Worm (Caenorhabditis elegans) whole organism, L2 larva: Measurements from ENCODE around the gene F08F1.3.

Source experiments
- F13H6.1 ChIP-seq: sonication (generic microtip); optimal IDR thresholded peaks from 2 replicates; lab custom pipeline; 2016; ENCODE audit warnings: missing genetic modification characterization, missing compliant biosample characterization
- R02D3.7 ChIP-seq: fragments of 150-350 bp; optimal IDR thresholded peaks from 2 replicates; lab custom pipeline; 2014; ENCODE audit warnings: missing biosample characterization, missing genetic modification characterization
- Y55F3AM.14 ChIP-seq: fragments of 200-800 bp; sonication (Bioruptor generic); optimal IDR thresholded peaks from 2 replicates; lab custom pipeline; 2018; ENCODE audit warnings: mild to moderate bottlenecking, missing genetic modification characterization, missing compliant biosample characterization
- ZK546.5 ChIP-seq: sonication (generic microtip); optimal IDR thresholded peaks from 2 replicates; lab custom pipeline; 2017; ENCODE audit warnings: missing biosample characterization, missing genetic modification characterization
- alr-1 ChIP-seq: fragments of 150-350 bp; optimal IDR thresholded peaks from 2 replicates; lab custom pipeline; 2014; ENCODE audit warnings: missing biosample characterization, missing genetic modification characterization
- aly-2 ChIP-seq: fragments of 150-350 bp; optimal IDR thresholded peaks from 2 replicates; lab custom pipeline; 2014; ENCODE audit warnings: missing biosample characterization, missing genetic modification characterization
- ama-1 ChIP-seq: fragments of 150-350 bp; optimal IDR thresholded peaks from 2 replicates; lab custom pipeline; 2018; ENCODE audit warnings: inconsistent platforms
- blmp-1 ChIP-seq: sonication (generic microtip); optimal IDR thresholded peaks from 2 replicates; lab custom pipeline; 2017; ENCODE audit warnings: missing genetic modification characterization, mild to moderate bottlenecking, missing compliant biosample characterization, antibody characterized with exemption, moderate library complexity; ENCODE audit not compliant: insufficient read depth
- ceh-16 ChIP-seq: fragments of 150-350 bp; optimal IDR thresholded peaks from 2 replicates; lab custom pipeline; 2014; ENCODE audit warnings: missing biosample characterization, missing genetic modification characterization
- ceh-82 ChIP-seq: fragments of 150-350 bp; optimal IDR thresholded peaks from 2 replicates; lab custom pipeline; 2014; ENCODE audit warnings: missing biosample characterization, missing genetic modification characterization
- crh-2 ChIP-seq: sonication (generic microtip); optimal IDR thresholded peaks from 2 replicates; lab custom pipeline; 2017; ENCODE audit warnings: missing biosample characterization, missing genetic modification characterization
- dmd-4 ChIP-seq: sonication (generic microtip); optimal IDR thresholded peaks from 2 replicates; lab custom pipeline; 2017; ENCODE audit warnings: missing biosample characterization, missing genetic modification characterization
- egl-27 ChIP-seq: sonication (generic microtip); optimal IDR thresholded peaks from 3 replicates; lab custom pipeline; 2017; ENCODE audit warnings: missing biosample characterization, missing genetic modification reagents, missing genetic modification characterization
- elt-1 ChIP-seq: fragments of 150-350 bp; optimal IDR thresholded peaks from 2 replicates; lab custom pipeline; 2014; ENCODE audit warnings: missing biosample characterization, missing genetic modification characterization
- elt-3 ChIP-seq: sonication (generic microtip); optimal IDR thresholded peaks from 2 replicates; lab custom pipeline; 2017; ENCODE audit warnings: missing biosample characterization, missing genetic modification characterization
- fos-1 ChIP-seq: fragments of 150-350 bp; optimal IDR thresholded peaks from 2 replicates; lab custom pipeline; 2014; ENCODE audit warnings: missing biosample characterization, missing genetic modification characterization
- gmeb-1 ChIP-seq: fragments of 150-350 bp; optimal IDR thresholded peaks from 2 replicates; lab custom pipeline; 2014; ENCODE audit warnings: missing biosample characterization, missing genetic modification characterization
- lin-11 ChIP-seq: fragments of 150-350 bp; sonication (generic microtip); optimal IDR thresholded peaks from 2 replicates; lab custom pipeline; 2014; ENCODE audit warnings: missing biosample characterization, missing genetic modification characterization, inconsistent platforms, mixed read lengths
- lin-39 ChIP-seq: fragments of 150-350 bp; optimal IDR thresholded peaks from 2 replicates; lab custom pipeline; 2014; ENCODE audit warnings: missing biosample characterization, missing genetic modification reagents, missing genetic modification characterization
- lsy-2 ChIP-seq, 2 experiments: fragments of 150-350 bp in 1 of 2; sonication (generic microtip) in 1 of 2; optimal IDR thresholded peaks; 2 replicates each; lab custom pipeline; 2014 to 2017; ENCODE audit warnings: missing biosample characterization in 2 of 2, missing genetic modification characterization in 2 of 2
- mab-5 ChIP-seq: fragments of 150-350 bp; optimal IDR thresholded peaks from 2 replicates; lab custom pipeline; 2014; ENCODE audit warnings: missing biosample characterization, missing genetic modification characterization
- mdl-1 ChIP-seq, 2 experiments: fragments of 150-350 bp in 1 of 2; sonication (generic microtip) in 1 of 2; optimal IDR thresholded peaks; 2 replicates each; lab custom pipeline; 2017; ENCODE audit warnings: missing biosample characterization in 2 of 2, missing genetic modification characterization in 2 of 2
- nhr-10 ChIP-seq: sonication (generic microtip); optimal IDR thresholded peaks from 2 replicates; lab custom pipeline; 2017; ENCODE audit warnings: missing biosample characterization, missing genetic modification characterization
- nhr-11 ChIP-seq: fragments of 150-350 bp; optimal IDR thresholded peaks from 2 replicates; lab custom pipeline; 2014; ENCODE audit warnings: missing biosample characterization, missing genetic modification characterization
- nhr-12 ChIP-seq: fragments of 150-350 bp; optimal IDR thresholded peaks from 2 replicates; lab custom pipeline; 2014; ENCODE audit warnings: missing biosample characterization, missing genetic modification characterization
- nhr-129 ChIP-seq: fragments of 150-350 bp; optimal IDR thresholded peaks from 2 replicates; lab custom pipeline; 2014; ENCODE audit warnings: missing biosample characterization, missing genetic modification characterization
- nhr-21 ChIP-seq: fragments of 150-350 bp; optimal IDR thresholded peaks from 2 replicates; lab custom pipeline; 2014; ENCODE audit warnings: missing biosample characterization, missing genetic modification characterization
- nhr-23 ChIP-seq: fragments of 150-350 bp; optimal IDR thresholded peaks from 2 replicates; lab custom pipeline; 2014; ENCODE audit warnings: missing biosample characterization, missing genetic modification reagents, missing genetic modification characterization
- nhr-237 ChIP-seq: fragments of 150-350 bp; optimal IDR thresholded peaks from 2 replicates; lab custom pipeline; 2014; ENCODE audit warnings: missing biosample characterization, missing genetic modification characterization
- nhr-25 ChIP-seq: fragments of 150-350 bp; sonication (generic microtip); optimal IDR thresholded peaks from 3 replicates; lab custom pipeline; 2014; ENCODE audit warnings: missing biosample characterization, missing genetic modification characterization
- nhr-6 ChIP-seq: fragments of 150-350 bp; optimal IDR thresholded peaks from 2 replicates; lab custom pipeline; 2014; ENCODE audit warnings: missing biosample characterization, missing genetic modification characterization
- nhr-77 ChIP-seq: fragments of 150-350 bp; optimal IDR thresholded peaks from 2 replicates; lab custom pipeline; 2014; ENCODE audit warnings: missing biosample characterization, missing genetic modification characterization
- peb-1 ChIP-seq: fragments of 150-350 bp; optimal IDR thresholded peaks from 2 replicates; lab custom pipeline; 2014; ENCODE audit warnings: missing biosample characterization, missing genetic modification characterization
- sem-4 ChIP-seq: fragments of 150-350 bp; optimal IDR thresholded peaks from 2 replicates; lab custom pipeline; 2014; ENCODE audit warnings: missing biosample characterization, missing genetic modification reagents, missing genetic modification characterization
- skn-1 ChIP-seq: sonication (generic microtip); optimal IDR thresholded peaks from 2 replicates; lab custom pipeline; 2017; ENCODE audit warnings: missing biosample characterization, missing genetic modification characterization
- sma-3 ChIP-seq: sonication (generic microtip); optimal IDR thresholded peaks from 2 replicates; lab custom pipeline; 2016; ENCODE audit warnings: missing genetic modification reagents, missing genetic modification characterization, missing compliant biosample characterization
- sma-9 ChIP-seq, 2 experiments: fragments of 150-350 bp in 1 of 2; sonication (generic microtip) in 1 of 2; optimal IDR thresholded peaks; 2 replicates each; lab custom pipeline; 2014 to 2016; ENCODE audit warnings: missing genetic modification characterization in 2 of 2, mild to moderate bottlenecking in 1 of 2, missing biosample characterization in 1 of 2, missing compliant biosample characterization in 1 of 2, missing genetic modification reagents in 1 of 2, moderate library complexity in 1 of 2
- snpc-4 ChIP-seq: fragments of 150-350 bp; optimal IDR thresholded peaks from 2 replicates; lab custom pipeline; 2014; ENCODE audit warnings: missing biosample characterization, missing genetic modification characterization
- unc-39 ChIP-seq: fragments of 150-350 bp; optimal IDR thresholded peaks from 2 replicates; lab custom pipeline; 2014; ENCODE audit warnings: missing biosample characterization, missing genetic modification characterization
- unc-55 ChIP-seq: fragments of 150-350 bp; sonication (generic microtip); optimal IDR thresholded peaks from 3 replicates; lab custom pipeline; 2014; ENCODE audit warnings: missing biosample characterization, missing genetic modification reagents, missing genetic modification characterization
- zag-1 ChIP-seq: fragments of 150-350 bp; optimal IDR thresholded peaks from 2 replicates; lab custom pipeline; 2014; ENCODE audit warnings: missing biosample characterization, missing genetic modification characterization
- ztf-1 ChIP-seq: fragments of 200-800 bp; sonication (Bioruptor generic); conservative IDR thresholded peaks from 2 replicates; pipeline ENCODE4 v1.3.6; 2022; ENCODE audit warnings: missing genetic modification characterization, missing compliant biosample characterization
- ztf-11 ChIP-seq: sonication (generic microtip); optimal IDR thresholded peaks from 2 replicates; lab custom pipeline; 2017; ENCODE audit warnings: missing biosample characterization, missing genetic modification characterization
- ztf-4 ChIP-seq: fragments of 150-350 bp; optimal IDR thresholded peaks from 2 replicates; lab custom pipeline; 2014; ENCODE audit warnings: missing biosample characterization, missing genetic modification characterization

Gene F08F1.3

DNA sequence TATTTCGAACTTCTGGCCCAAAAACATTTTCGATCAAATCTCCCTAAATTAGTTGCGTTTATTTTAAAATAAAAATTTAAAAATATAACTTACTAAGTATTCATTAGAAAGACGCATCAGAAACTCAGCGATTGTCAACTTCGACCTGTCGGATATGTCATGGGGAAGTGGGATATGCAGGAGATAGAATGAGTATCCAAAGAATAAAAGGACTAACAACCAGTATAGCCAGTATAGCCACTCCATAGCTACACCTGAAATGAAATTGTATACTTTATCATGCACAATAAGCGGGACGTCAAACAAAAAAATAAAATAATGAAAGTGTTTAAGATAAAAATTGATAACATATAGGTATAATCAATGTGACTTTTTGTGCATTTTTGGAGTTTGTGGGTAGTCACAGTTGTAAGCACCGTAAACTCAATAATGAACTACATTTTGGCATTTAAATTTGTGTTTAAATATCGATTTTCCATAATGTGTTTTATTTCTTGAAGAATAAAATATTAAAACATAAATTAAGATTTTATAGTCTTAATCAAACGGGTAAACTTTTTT lies 34.5 kb downstream of the F08F1.3 start, which contains the start of gene F16F9.4:
TSS of gene F16F9.4 (minus strand) at position 276 of the 561 bp plus-strand sequence.
- no peak for TF ChIP-seq ceh-16 (tag; lab: Kevin White, UChicago)
- TF ChIP-seq fos-1 (tag; lab: Kevin White, UChicago), result peak; percentile 29
- no peak for TF ChIP-seq blmp-1

DNA sequence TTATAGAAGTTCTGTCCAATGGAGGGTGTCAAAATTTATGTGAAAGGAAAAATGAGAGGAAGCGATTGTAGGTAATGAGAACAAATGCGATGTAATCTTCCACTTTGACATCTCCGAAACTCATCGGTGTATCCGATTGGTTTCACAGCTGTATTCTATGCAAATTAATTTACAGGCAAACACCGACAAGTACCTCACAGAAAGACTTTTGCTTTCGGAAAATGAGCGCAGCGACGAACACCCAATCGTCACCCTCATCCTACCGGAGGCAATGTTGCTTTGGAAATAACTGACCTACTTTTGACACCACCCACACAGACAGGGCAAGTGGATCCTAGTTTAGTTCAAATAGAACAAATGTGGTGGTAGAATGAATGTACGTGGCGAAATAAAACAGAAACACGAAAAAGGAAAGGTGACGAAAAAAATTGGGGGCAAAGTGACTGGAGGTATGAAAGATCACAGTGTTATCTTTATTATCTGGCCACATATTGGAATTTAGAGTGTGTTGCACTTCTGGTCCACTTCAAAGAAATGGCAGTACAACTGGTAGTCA lies 35.3 kb downstream of the F08F1.3 start:
- TF ChIP-seq elt-1 (peak; percentile 15), nhr-21 (no peak), ztf-4 (tag; lab: Kevin White, UChicago) (no peak), unc-55 (no peak)
- TF ChIP-seq, all 48 proteins: peak for 1

- TF ChIP-seq sma-3 (GFP tag; lab: Kevin White, UChicago) (peak; percentile 3), unc-55 (peak; percentile 66), ZK546.5 (tag; lab: Kevin White, UChicago) (no peak), elt-1 (no peak), crh-2 (tag; lab: Kevin White, UChicago) (peak; percentile 65), gmeb-1 (tag; lab: Kevin White, UChicago) (peak; percentile 20), sem-4 (tag; lab: Kevin White, UChicago) (no peak), sma-9 (GFP tag; optimal IDR thresholded peaks at IDR 0.05; lab: Kevin White, UChicago) (peak; percentile 65), sma-9 (tag; optimal IDR thresholded peaks at IDR 0.05; lab: Kevin White, UChicago) (no peak), nhr-10 (tag; lab: Kevin White, UChicago) (no peak), fos-1 (tag; lab: Kevin White, UChicago) (peak; percentile 87)
Measured at ce11 chrX:8470126-8470772, 41.6 kb downstream of the F08F1.3 start, which contains the start of gene mec-10. Gene mec-10, minus strand, starts transcription at chrX:8470314.

DNA sequence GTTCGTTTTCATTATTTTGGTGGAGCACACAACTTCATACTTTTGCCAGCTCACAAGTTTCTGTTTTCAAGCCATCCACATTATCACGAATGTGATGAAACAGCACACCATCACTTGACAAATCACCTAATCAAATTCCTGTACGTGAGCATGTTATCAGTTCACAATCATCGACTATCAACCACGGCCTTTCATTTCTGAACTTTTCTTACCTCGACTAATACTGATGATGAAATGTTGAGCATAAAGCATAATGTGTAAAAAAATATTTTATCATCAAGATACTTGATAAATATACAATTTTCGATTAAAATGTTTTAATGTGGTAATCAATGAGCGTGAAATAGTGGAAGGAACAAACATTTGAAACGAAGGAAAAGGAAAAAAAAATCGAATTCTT lies 44.8 kb downstream of the F08F1.3 start:
- TF ChIP-seq sma-3 (GFP tag; lab: Kevin White, UChicago), result peak; percentile 53
- TF ChIP-seq ceh-16 (tag; lab: Kevin White, UChicago), result no peak
- peak; percentile 83 for TF ChIP-seq crh-2 (tag; lab: Kevin White, UChicago)
- TF ChIP-seq egl-27, result peak; percentile 56
- TF ChIP-seq elt-3, result no peak
- TF ChIP-seq mdl-1 (tag; optimal IDR thresholded peaks at IDR 0.05; lab: Kevin White, UChicago), result peak in 1 of 2 experiments; percentile 17
- TF ChIP-seq F13H6.1 (tag; lab: Kevin White, UChicago), result peak; percentile 39
- TF ChIP-seq ztf-1 (GFP tag; lab: Robert Waterston, UW), result no peak
- no peak for TF ChIP-seq dmd-4 (tag; lab: Kevin White, UChicago)
- TF ChIP-seq gmeb-1 (tag; lab: Kevin White, UChicago), result peak; percentile 42
- no peak for TF ChIP-seq mab-5 (tag; lab: Kevin White, UChicago)
- TF ChIP-seq nhr-10 (tag; lab: Kevin White, UChicago), result no peak
- TF ChIP-seq nhr-77 (tag; lab: Kevin White, UChicago), result no peak
- TF ChIP-seq lsy-2 (tag; optimal IDR thresholded peaks at IDR 0.05; lab: Kevin White, UChicago), result peak in 1 of 2 experiments; percentile 11
- no peak for TF ChIP-seq ceh-82
- TF ChIP-seq nhr-25 (tag; lab: Kevin White, UChicago), result no peak
- TF ChIP-seq nhr-129 (tag; lab: Kevin White, UChicago), result peak; percentile 69
- no peak for TF ChIP-seq peb-1 (tag; lab: Kevin White, UChicago)
- TF ChIP-seq alr-1 (tag; lab: Kevin White, UChicago), result no peak
- no peak for TF ChIP-seq ztf-11 (tag; lab: Kevin White, UChicago)
- no peak for TF ChIP-seq nhr-6 (tag; lab: Kevin White, UChicago)
- TF ChIP-seq lin-11 (tag; lab: Kevin White, UChicago), result no peak
- peak; percentile 40 for TF ChIP-seq nhr-21
- no peak for TF ChIP-seq snpc-4 (tag; lab: Kevin White, UChicago)
- TF ChIP-seq sem-4 (tag; lab: Kevin White, UChicago), result no peak
- TF ChIP-seq zag-1 (tag; lab: Kevin White, UChicago), result no peak
- no peak for TF ChIP-seq nhr-237
- peak; percentile 31 for TF ChIP-seq skn-1 (tag; lab: Kevin White, UChicago)
- no peak for TF ChIP-seq ztf-4 (tag; lab: Kevin White, UChicago)
- no peak for TF ChIP-seq nhr-23 (tag; lab: Kevin White, UChicago)
- TF ChIP-seq R02D3.7, result no peak
- peak; percentile 91 for TF ChIP-seq fos-1 (tag; lab: Kevin White, UChicago)
- TF ChIP-seq blmp-1, result no peak
- no peak for TF ChIP-seq unc-39 (tag; lab: Kevin White, UChicago)
- no peak for TF ChIP-seq aly-2 (tag; lab: Kevin White, UChicago)
- TF ChIP-seq ama-1, result no peak
- no peak for TF ChIP-seq ZK546.5 (tag; lab: Kevin White, UChicago)
- TF ChIP-seq nhr-12 (tag; lab: Kevin White, UChicago), result no peak
- TF ChIP-seq elt-1, result no peak
- TF ChIP-seq Y55F3AM.14 (GFP tag; lab: Kevin White, UChicago), result no peak
- TF ChIP-seq nhr-11 (tag; lab: Kevin White, UChicago), result no peak
- TF ChIP-seq lin-39, result no peak
